Worm (Caenorhabditis elegans): Measurements from ENCODE around the gene prx-10.

DNA sequence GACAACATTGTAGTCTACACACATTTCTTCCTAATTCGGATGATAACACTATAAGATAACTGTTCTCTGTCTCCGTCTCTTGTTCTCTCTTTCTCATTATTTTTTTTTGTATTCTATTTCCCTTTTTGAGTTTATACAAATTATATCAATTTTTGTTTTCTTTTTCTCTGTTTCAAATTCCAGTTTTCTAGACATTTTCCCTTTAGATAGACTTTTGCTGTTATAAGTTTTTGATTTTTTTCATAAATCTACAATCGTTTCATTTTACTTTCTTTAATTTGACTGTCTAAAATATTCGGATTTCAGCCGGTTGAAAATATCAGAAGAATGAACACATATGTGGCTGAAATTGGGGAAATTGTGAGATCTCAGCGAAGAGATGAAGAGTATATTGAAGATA lies at the start of gene prx-10:
- TF ChIP-seq tab-1 (GFP tag; IDR thresholded peaks at IDR 0.05) (no peak), flt-1 (GFP tag; IDR thresholded peaks at IDR 0.05) (no peak), ref-1 (GFP tag; conservative IDR thresholded peaks at IDR 0.05) (no peak), cog-1 (tag; optimal IDR thresholded peaks at IDR 0.05) (no peak), ztf-29 (GFP tag; IDR thresholded peaks at IDR 0.05) (no peak), T22C8.4 (GFP tag; IDR thresholded peaks at IDR 0.05) (no peak), ztf-23 (GFP tag; IDR thresholded peaks at IDR 0.05) (no peak)

Measured in whole organism, midembryonic.